Fruit fly (Drosophila melanogaster) whole organism, embryonic: ENCODE results near the gene Calr.

Source experiments
- ATbp ChIP-seq: fragments of 200-800 bp; sonication (Bioruptor generic); optimal IDR thresholded peaks from 2 replicates; lab custom pipeline; 2017; ENCODE audit warnings: missing biosample characterization, mild to moderate bottlenecking, missing genetic modification characterization, missing genetic modification reagents
- CG10267 ChIP-seq: fragments of 200-800 bp; sonication (Bioruptor generic); optimal IDR thresholded peaks from 2 replicates; lab custom pipeline; 2018; ENCODE audit warnings: missing biosample characterization, mild to moderate bottlenecking, missing genetic modification characterization, moderate library complexity
- CG10431 ChIP-seq: fragments of 200-800 bp; sonication (Bioruptor generic); optimal IDR thresholded peaks from 3 replicates; lab custom pipeline; 2018; ENCODE audit warnings: missing biosample characterization, mild to moderate bottlenecking, missing genetic modification characterization
- CG11560 ChIP-seq: fragments of 200-800 bp; sonication (Bioruptor generic); IDR thresholded peaks from 3 replicates; pipeline ENCODE4 v1.3.6; 2022; ENCODE audit warnings: missing biosample characterization, missing genetic modification characterization
- CG1233 ChIP-seq: fragments of 200-800 bp; sonication (Bioruptor generic); optimal IDR thresholded peaks from 4 replicates; lab custom pipeline; 2018; ENCODE audit warnings: missing biosample characterization, mild to moderate bottlenecking, missing genetic modification characterization
- CG15479 ChIP-seq: fragments of 200-800 bp; sonication (Bioruptor generic); optimal IDR thresholded peaks from 3 replicates; lab custom pipeline; 2019; ENCODE audit warnings: missing biosample characterization, mild to moderate bottlenecking, missing genetic modification characterization, moderate library complexity
- CG1602 ChIP-seq: fragments of 200-800 bp; sonication (Bioruptor generic); optimal IDR thresholded peaks from 3 replicates; lab custom pipeline; 2016; ENCODE audit warnings: missing biosample characterization, missing genetic modification characterization
- CG17829 ChIP-seq: fragments of 200-800 bp; optimal IDR thresholded peaks from 2 replicates; lab custom pipeline; 2019; ENCODE audit warnings: missing biosample characterization, mild to moderate bottlenecking, missing genetic modification characterization, moderate library complexity
- CG18476 ChIP-seq: fragments of 200-800 bp; sonication (Bioruptor generic); optimal IDR thresholded peaks from 2 replicates; lab custom pipeline; 2016; ENCODE audit warnings: missing biosample characterization, mild to moderate bottlenecking, missing genetic modification characterization
- CG4282 ChIP-seq: fragments of 200-800 bp; sonication (Bioruptor generic); optimal IDR thresholded peaks from 2 replicates; lab custom pipeline; 2016; ENCODE audit warnings: missing biosample characterization, missing genetic modification characterization
- CG4360 ChIP-seq: fragments of 200-800 bp; sonication (Bioruptor generic); IDR thresholded peaks from 2 replicates; pipeline ENCODE4 v1.3.6; 2022; ENCODE audit warnings: missing biosample characterization, missing genetic modification characterization
- CG4730 ChIP-seq: fragments of 200-800 bp; sonication (Bioruptor generic); IDR thresholded peaks from 2 replicates; pipeline ENCODE4 v1.3.6; 2022; ENCODE audit warnings: missing biosample characterization, missing genetic modification characterization
- CG9817 ChIP-seq: fragments of 200-800 bp; sonication (Bioruptor generic); optimal IDR thresholded peaks from 2 replicates; lab custom pipeline; 2018; ENCODE audit warnings: missing biosample characterization, mild to moderate bottlenecking, missing genetic modification characterization, moderate library complexity
- CG9932 ChIP-seq: fragments of 200-800 bp; sonication (Bioruptor generic); IDR thresholded peaks from 2 replicates; pipeline ENCODE4 v1.3.6; 2022; ENCODE audit warnings: missing biosample characterization, missing genetic modification characterization
- Drgx ChIP-seq: fragments of 200-800 bp; sonication (Bioruptor generic); IDR thresholded peaks from 2 replicates; pipeline ENCODE4 v1.3.6; 2022; ENCODE audit warnings: missing biosample characterization, missing genetic modification characterization
- Eip74EF ChIP-seq, 2 experiments: fragments of 200-800 bp in 1 of 2; fragments of >200 bp in 1 of 2; sonication (Bioruptor generic) in 1 of 2; optimal IDR thresholded peaks; 2 replicates each; lab custom pipeline; 2017 to 2019; ENCODE audit warnings: missing biosample characterization in 2 of 2, missing genetic modification characterization in 2 of 2, mild to moderate bottlenecking in 1 of 2, moderate library complexity in 1 of 2
- Ets65A ChIP-seq: fragments of 200-800 bp; sonication (Bioruptor generic); peaks from one replicate; lab custom pipeline; 2016; ENCODE audit warnings: missing biosample characterization, missing genetic modification characterization
- GATAe ChIP-seq: fragments of 200-800 bp; sonication (Bioruptor generic); conservative IDR thresholded peaks from 2 replicates; pipeline ENCODE4 v1.3.6; 2022; ENCODE audit warnings: missing biosample characterization, missing genetic modification characterization
- HLHmδ ChIP-seq: fragments of 200-800 bp; sonication (Bioruptor generic); optimal IDR thresholded peaks from 2 replicates; lab custom pipeline; 2018; ENCODE audit warnings: missing biosample characterization, mild to moderate bottlenecking, missing genetic modification characterization, moderate library complexity
- Hmx ChIP-seq: fragments of 200-800 bp; sonication (Bioruptor generic); optimal IDR thresholded peaks from 2 replicates; lab custom pipeline; 2016; ENCODE audit warnings: missing biosample characterization, missing genetic modification characterization
- NFAT ChIP-seq: fragments of 200-800 bp; sonication (Bioruptor generic); IDR thresholded peaks from 2 replicates; pipeline ENCODE4 v1.3.6; 2022; ENCODE audit warnings: missing biosample characterization, missing genetic modification characterization
- Optix ChIP-seq: fragments of 200-800 bp; sonication (Bioruptor generic); IDR thresholded peaks from 3 replicates; pipeline ENCODE4 v1.3.6; 2022; ENCODE audit warnings: missing biosample characterization, missing genetic modification characterization
- Spps ChIP-seq: fragments of 200-800 bp; sonication (Bioruptor generic); optimal IDR thresholded peaks from 2 replicates; lab custom pipeline; 2018; ENCODE audit warnings: missing biosample characterization, mild to moderate bottlenecking, missing genetic modification characterization
- YL-1 ChIP-seq: fragments of 200-800 bp; sonication (Bioruptor generic); optimal IDR thresholded peaks from 3 replicates; lab custom pipeline; 2017; ENCODE audit warnings: missing biosample characterization, mild to moderate bottlenecking, missing genetic modification characterization
- br ChIP-seq: fragments of >200 bp; optimal IDR thresholded peaks from 2 replicates; lab custom pipeline; 2017
- cad ChIP-seq: fragments of >200 bp; optimal IDR thresholded peaks from 2 replicates; lab custom pipeline; 2017; ENCODE audit warnings: missing biosample characterization, missing genetic modification characterization
- cg ChIP-seq: fragments of 200-800 bp; sonication (Bioruptor generic); optimal IDR thresholded peaks from 3 replicates; lab custom pipeline; 2019; ENCODE audit warnings: missing biosample characterization, mild to moderate bottlenecking, missing genetic modification characterization, moderate library complexity
- chinmo ChIP-seq: fragments of 200-800 bp; sonication (Bioruptor generic); IDR thresholded peaks from 4 replicates; pipeline ENCODE4 v1.3.6; 2022; ENCODE audit warnings: missing biosample characterization, missing genetic modification characterization; ENCODE audit not compliant: partially characterized antibody
- ci ChIP-seq: fragments of 200-800 bp; sonication (Bioruptor generic); IDR thresholded peaks from 3 replicates; pipeline ENCODE4 v1.3.6; 2022; ENCODE audit warnings: missing biosample characterization, missing genetic modification characterization
- crp ChIP-seq, 2 experiments: fragments of 200-800 bp; sonication (Bioruptor generic); optimal IDR thresholded peaks; 2 replicates in 1 of 2; 3 replicates in 1 of 2; lab custom pipeline; 2017; ENCODE audit warnings: missing biosample characterization in 2 of 2, missing genetic modification characterization in 2 of 2, mild to moderate bottlenecking in 1 of 2, moderate library complexity in 1 of 2
- danr ChIP-seq: fragments of 200-800 bp; sonication (Bioruptor generic); IDR thresholded peaks from 2 replicates; pipeline ENCODE4 v1.3.6; 2022; ENCODE audit warnings: missing biosample characterization, missing genetic modification characterization
- fd96Cb ChIP-seq: fragments of 200-800 bp; sonication (Bioruptor generic); optimal IDR thresholded peaks from 2 replicates; lab custom pipeline; 2018; ENCODE audit warnings: missing biosample characterization, mild to moderate bottlenecking, missing genetic modification characterization, moderate library complexity
- gfzf ChIP-seq: fragments of 200-800 bp; sonication (Bioruptor generic); optimal IDR thresholded peaks from 2 replicates; lab custom pipeline; 2016; ENCODE audit warnings: missing biosample characterization, mild to moderate bottlenecking, missing genetic modification characterization, moderate library complexity
- grn ChIP-seq: fragments of 200-800 bp; sonication (Bioruptor generic); optimal IDR thresholded peaks from 3 replicates; lab custom pipeline; 2017; ENCODE audit warnings: missing biosample characterization, missing genetic modification characterization
- hth ChIP-seq: fragments of >200 bp; optimal IDR thresholded peaks from 2 replicates; lab custom pipeline; 2017; ENCODE audit warnings: inconsistent platforms
- kni ChIP-seq: fragments of 200-800 bp; sonication (Bioruptor generic); optimal IDR thresholded peaks from 3 replicates; lab custom pipeline; 2017; ENCODE audit warnings: mild to moderate bottlenecking, missing biosample characterization, missing genetic modification reagents, missing genetic modification characterization
- pita ChIP-seq: fragments of 200-800 bp; sonication (Bioruptor generic); optimal IDR thresholded peaks from 2 replicates; lab custom pipeline; 2017; ENCODE audit warnings: missing biosample characterization, mild to moderate bottlenecking, missing genetic modification characterization
- prd ChIP-seq, 3 experiments: fragments of >200 bp in 2 of 3; fragments of 200-800 bp in 1 of 3; sonication (Bioruptor generic) in 1 of 3; optimal IDR thresholded peaks in 2 of 3; IDR thresholded peaks in 1 of 3; 2 replicates in 2 of 3; 3 replicates in 1 of 3; pipeline versions ENCODE4 v1.3.6 to Lab custom; 2017 to 2022; ENCODE audit warnings: missing biosample characterization in 1 of 3, missing genetic modification characterization in 1 of 3
- pros ChIP-seq: fragments of 200-800 bp; sonication (Bioruptor generic); optimal IDR thresholded peaks from 3 replicates; lab custom pipeline; 2019; ENCODE audit warnings: missing biosample characterization, mild to moderate bottlenecking, missing genetic modification characterization, moderate library complexity
- ssp ChIP-seq: fragments of 200-800 bp; sonication (Bioruptor generic); IDR thresholded peaks from 2 replicates; pipeline ENCODE4 v1.3.6; 2022; ENCODE audit warnings: missing biosample characterization, missing genetic modification characterization
- tll ChIP-seq, 2 experiments: fragments of 200-800 bp in 1 of 2; fragments of >200 bp in 1 of 2; sonication (Bioruptor generic) in 1 of 2; optimal IDR thresholded peaks; 2 replicates each; lab custom pipeline; 2017 to 2019; ENCODE audit warnings: missing biosample characterization in 2 of 2, missing genetic modification characterization in 2 of 2, mild to moderate bottlenecking in 1 of 2, moderate library complexity in 1 of 2
- toy ChIP-seq: fragments of 200-800 bp; sonication (Bioruptor generic); IDR thresholded peaks from 2 replicates; pipeline ENCODE4 v1.3.6; 2022; ENCODE audit warnings: missing biosample characterization, missing genetic modification characterization
- vvl ChIP-seq: fragments of 200-800 bp; sonication (Bioruptor generic); IDR thresholded peaks from 2 replicates; pipeline ENCODE4 v1.3.6; 2022; ENCODE audit warnings: missing biosample characterization, missing genetic modification characterization
- wor ChIP-seq: fragments of 200-800 bp; sonication (Bioruptor generic); IDR thresholded peaks from 2 replicates; pipeline ENCODE4 v1.3.6; 2022; ENCODE audit warnings: missing biosample characterization, missing genetic modification characterization
- zen ChIP-seq: fragments of 200-800 bp; sonication (Bioruptor generic); optimal IDR thresholded peaks from 3 replicates; lab custom pipeline; 2018; ENCODE audit warnings: missing biosample characterization, mild to moderate bottlenecking, missing genetic modification characterization, moderate library complexity
- zfh2 ChIP-seq: fragments of 200-800 bp; sonication (Bioruptor generic); optimal IDR thresholded peaks from 2 replicates; lab custom pipeline; 2016; ENCODE audit warnings: missing biosample characterization, missing genetic modification characterization

Gene Calr

dm6 chr3R:9605084-9605483 is 25.6 kb downstream of the Calr start (continued):
- TF ChIP-seq YL-1 (GFP tag; lab: Kevin White, UChicago) (no peak), CG1602 (GFP tag; lab: Kevin White, UChicago) (no peak), CG1233 (no peak), zfh2 (GFP tag; lab: Kevin White, UChicago) (no peak), CG17829 (tag; lab: Kevin White, UChicago) (peak; percentile 78), danr (GFP tag; lab: Robert Waterston, UW) (no peak), Optix (GFP tag; lab: Robert Waterston, UW) (no peak), CG9817 (tag; lab: Kevin White, UChicago) (no peak), CG11560 (tag; lab: Robert Waterston, UW) (no peak), br (no peak), CG10267 (tag; lab: Kevin White, UChicago) (peak; percentile 52), prd (optimal IDR thresholded peaks at IDR 0.05; lab: Kevin White, UChicago) (no peak), prd (GFP tag; IDR thresholded peaks at IDR 0.05; lab: Robert Waterston, UW) (peak; percentile 77), wor (GFP tag; lab: Robert Waterston, UW) (no peak), toy (no peak), CG9932 (GFP tag; lab: Robert Waterston, UW) (no peak), CG10431 (GFP tag; lab: Kevin White, UChicago) (no peak), ssp (GFP tag; lab: Robert Waterston, UW) (peak; percentile 38), crp (GFP tag; optimal IDR thresholded peaks at IDR 0.05; lab: Kevin White, UChicago) (no peak)

dm6 chr3R:9604445-9605020 is 26.1 kb downstream of the Calr start:
- TF ChIP-seq tll (GFP tag; optimal IDR thresholded peaks at IDR 0.05; lab: Kevin White, UChicago): peak in 1 of 2 experiments; percentile 90
- TF ChIP-seq cg (GFP tag; lab: Kevin White, UChicago): peak; percentile 10
- TF ChIP-seq Ets65A (GFP tag; lab: Kevin White, UChicago): peak; percentile 56
- peak; percentile 46 for TF ChIP-seq pros (GFP tag; lab: Kevin White, UChicago)
- TF ChIP-seq CG15479 (GFP tag; lab: Kevin White, UChicago): peak; percentile 67
- peak; percentile 82 for TF ChIP-seq zen (tag; lab: Kevin White, UChicago)
- no peak for TF ChIP-seq CG4282 (GFP tag; lab: Kevin White, UChicago)
- no peak for TF ChIP-seq CG4360 (GFP tag; lab: Robert Waterston, UW)
- TF ChIP-seq Drgx (GFP tag; lab: Robert Waterston, UW): no peak
- peak; percentile 22 for TF ChIP-seq kni (GFP tag; lab: Kevin White, UChicago)
- peak; percentile 15; the same call in 1 of the 3 replicates for TF ChIP-seq ci (GFP tag; lab: Robert Waterston, UW)
- TF ChIP-seq CG18476 (GFP tag; lab: Kevin White, UChicago): no peak
- TF ChIP-seq hth (lab: Kevin White, UChicago): peak; percentile 77
- 0 out of 4 replicates have a peak, but pooled peaks have one; percentile 21 for TF ChIP-seq chinmo
- TF ChIP-seq grn (GFP tag; lab: Kevin White, UChicago): peak; percentile 49
- TF ChIP-seq cad (GFP tag; lab: Kevin White, UChicago): peak; percentile 87

dm6 chr3R:9603022-9603942 is 27.4 kb downstream of the Calr start:
- no peak for TF ChIP-seq GATAe (GFP tag; lab: Robert Waterston, UW)
- peak; percentile 22 for TF ChIP-seq ATbp
- no peak for TF ChIP-seq pita (GFP tag; lab: Kevin White, UChicago)
- TF ChIP-seq vvl: peak; percentile 77
- TF ChIP-seq CG4730: peak; percentile 25; the same call in 1 of the 2 replicates
- TF ChIP-seq Spps (tag; lab: Kevin White, UChicago): no peak
- TF ChIP-seq Eip74EF (GFP tag; optimal IDR thresholded peaks at IDR 0.05; lab: Kevin White, UChicago): peak in 1 of 2 experiments; percentile 7
- TF ChIP-seq Hmx: no peak
- TF ChIP-seq fd96Cb (tag; lab: Kevin White, UChicago): no peak
- no peak for TF ChIP-seq gfzf (GFP tag; lab: Kevin White, UChicago)
- TF ChIP-seq NFAT: no peak
- peak; percentile 58 for TF ChIP-seq HLHmδ (GFP tag; lab: Kevin White, UChicago)
